Fruit fly (Drosophila melanogaster): ENCODE measurements around the gene mtd.

dm6 chr3R:5309234-5309798 lies 40.9 kb downstream of the mtd start:
- TF ChIP-seq Gug (GFP tag; IDR thresholded peaks at IDR 0.05) (no peak), Sox14 (GFP tag; optimal IDR thresholded peaks at IDR 0.05) (no peak), cyc (GFP tag; optimal IDR thresholded peaks at IDR 0.05) (no peak), CG9139 (GFP tag; optimal IDR thresholded peaks at IDR 0.05) (no peak), Blimp-1 (GFP tag; optimal IDR thresholded peaks at IDR 0.05) (no peak), Hr39 (GFP tag; optimal IDR thresholded peaks at IDR 0.05) (no peak)
